Worm (Caenorhabditis elegans): ENCODE data around the gene T22D1.8.
A peak's percentile ranks its signal among the peaks of the same experiment; 100 is the strongest.

Gene T22D1.8

ce11 chrIV:6920063-6920462 is 13.9 kb upstream of the T22D1.8 start, which contains the start of gene T22D1.18:
T22D1.18 (minus strand) TSS chrIV:6920163.
- TF ChIP-seq ceh-2 (tag; optimal IDR thresholded peaks at IDR 0.05) (no peak), ahr-1 (tag; optimal IDR thresholded peaks at IDR 0.05) (no peak), hlh-15 (tag; optimal IDR thresholded peaks at IDR 0.05) (no peak), sox-4 (tag; optimal IDR thresholded peaks at IDR 0.05) (no peak), ztf-16 (tag; optimal IDR thresholded peaks at IDR 0.05) (no peak)

ce11 chrIV:6919318-6919717 is 13.2 kb upstream of the T22D1.8 start, which contains the start of gene ruvb-2:
ruvb-2 (minus strand) TSS chrIV:6919406.
- TF ChIP-seq K09A11.1 (tag; optimal IDR thresholded peaks at IDR 0.05; ENCODE audit: insufficient read depth), result no peak
- TF ChIP-seq lim-6 (tag; optimal IDR thresholded peaks at IDR 0.05), result no peak
- TF ChIP-seq ceh-31 (tag; optimal IDR thresholded peaks at IDR 0.05), result peak; percentile 48
- no peak for TF ChIP-seq ets-4 (tag; optimal IDR thresholded peaks at IDR 0.05)
- peak; percentile 38 for TF ChIP-seq ceh-34 (tag; optimal IDR thresholded peaks at IDR 0.05)
- TF ChIP-seq hlh-30 (tag; optimal IDR thresholded peaks at IDR 0.05; ENCODE audit: insufficient read depth), result peak; percentile 48
- no peak for TF ChIP-seq fkh-10 (GFP tag; optimal IDR thresholded peaks at IDR 0.05)
- no peak for TF ChIP-seq hlh-13 (GFP tag; optimal IDR thresholded peaks at IDR 0.05)
- TF ChIP-seq nfya-1 (tag; optimal IDR thresholded peaks at IDR 0.05), result peak; percentile 62
- TF ChIP-seq T23F11.4 (GFP tag; optimal IDR thresholded peaks at IDR 0.05), result no peak
- TF ChIP-seq hlh-15 (tag; optimal IDR thresholded peaks at IDR 0.05), result no peak
- TF ChIP-seq unc-42 (tag; optimal IDR thresholded peaks at IDR 0.05), result peak; percentile 77
- peak; percentile 12 for TF ChIP-seq ceh-18 (tag; optimal IDR thresholded peaks at IDR 0.05)
- TF ChIP-seq ceh-30 (tag; optimal IDR thresholded peaks at IDR 0.05), result no peak
- TF ChIP-seq ref-2 (tag; optimal IDR thresholded peaks at IDR 0.05), result no peak
- peak; percentile 2 for TF ChIP-seq ttx-3 (tag; optimal IDR thresholded peaks at IDR 0.05)

ce11 chrIV:6916831-6917230 is 10.7 kb upstream of the T22D1.8 start:
- TF ChIP-seq sox-4 (tag; optimal IDR thresholded peaks at IDR 0.05), result no peak
- no peak for TF ChIP-seq gmeb-2 (tag; optimal IDR thresholded peaks at IDR 0.05)
- TF ChIP-seq ceh-30 (tag; optimal IDR thresholded peaks at IDR 0.05), result no peak
- TF ChIP-seq ceh-48 (tag; optimal IDR thresholded peaks at IDR 0.05), result no peak
- no peak for TF ChIP-seq ceh-34 (tag; optimal IDR thresholded peaks at IDR 0.05)
- TF ChIP-seq pha-4 (tag; optimal IDR thresholded peaks at IDR 0.05), result no peak
- TF ChIP-seq zip-5 (tag; optimal IDR thresholded peaks at IDR 0.05), result no peak
- no peak for TF ChIP-seq ceh-19 (GFP tag; optimal IDR thresholded peaks at IDR 0.05)
- TF ChIP-seq pqm-1 (tag; optimal IDR thresholded peaks at IDR 0.05), result no peak
- no peak for TF ChIP-seq hlh-30 (tag; optimal IDR thresholded peaks at IDR 0.05; ENCODE audit: insufficient read depth)
- TF ChIP-seq ets-4 (tag; optimal IDR thresholded peaks at IDR 0.05), result no peak
- TF ChIP-seq mec-3 (tag; optimal IDR thresholded peaks at IDR 0.05; ENCODE audit: borderline replicate concordance), result no peak
- no peak for TF ChIP-seq tbx-7 (tag; optimal IDR thresholded peaks at IDR 0.05)
- no peak for TF ChIP-seq unc-42 (tag; optimal IDR thresholded peaks at IDR 0.05)
- no peak for TF ChIP-seq ceh-14 (tag; optimal IDR thresholded peaks at IDR 0.05)
- TF ChIP-seq ceh-31 (tag; optimal IDR thresholded peaks at IDR 0.05), result no peak
- no peak for TF ChIP-seq nhr-232 (tag; optimal IDR thresholded peaks at IDR 0.05)
- TF ChIP-seq unc-86 (tag; optimal IDR thresholded peaks at IDR 0.05), result no peak

- TF ChIP-seq lin-11 (tag; optimal IDR thresholded peaks at IDR 0.05), result no peak
- TF ChIP-seq ama-1 (optimal IDR thresholded peaks at IDR 0.05), result peak; percentile 28
- no peak for TF ChIP-seq zip-5 (tag; optimal IDR thresholded peaks at IDR 0.05)
- TF ChIP-seq odd-2 (tag; optimal IDR thresholded peaks at IDR 0.05), result no peak
Measured at ce11 chrIV:6912851-6913588, 6.9 kb upstream of the T22D1.8 start, which contains the start of gene T22D1.3. T22D1.3 (plus strand) TSS chrIV:6913538.

All from whole organism, late embryonic.